Worm (Caenorhabditis elegans) whole organism, L3 larva: ENCODE data around the gene F26F4.2.

Experiments
- R02D3.7 ChIP-seq: fragments of 150-350 bp; optimal IDR thresholded peaks from 2 replicates; lab custom pipeline; 2014; ENCODE audit warnings: missing biosample characterization, missing genetic modification characterization
- ZK546.5 ChIP-seq: sonication (generic microtip); optimal IDR thresholded peaks from 2 replicates; lab custom pipeline; 2017; ENCODE audit warnings: missing biosample characterization, missing genetic modification characterization
- ama-1 ChIP-seq: fragments of 150-350 bp; optimal IDR thresholded peaks from 2 replicates; lab custom pipeline; 2018
- ceh-16 ChIP-seq: sonication (generic microtip); optimal IDR thresholded peaks from 2 replicates; lab custom pipeline; 2017; ENCODE audit warnings: missing biosample characterization, missing genetic modification characterization
- ceh-82 ChIP-seq: fragments of 150-350 bp; optimal IDR thresholded peaks from 2 replicates; lab custom pipeline; 2014; ENCODE audit warnings: missing biosample characterization, missing genetic modification characterization
- ceh-9 ChIP-seq: sonication (generic microtip); optimal IDR thresholded peaks from 2 replicates; lab custom pipeline; 2018; ENCODE audit warnings: missing biosample characterization, missing genetic modification characterization
- daf-12 ChIP-seq: fragments of 150-350 bp; optimal IDR thresholded peaks from 2 replicates; lab custom pipeline; 2014; ENCODE audit warnings: missing biosample characterization, missing genetic modification reagents, missing genetic modification characterization
- egl-27 ChIP-seq: sonication (generic microtip); optimal IDR thresholded peaks from 4 replicates; lab custom pipeline; 2017; ENCODE audit warnings: missing biosample characterization, missing genetic modification reagents, missing genetic modification characterization
- egl-5 ChIP-seq: fragments of 150-350 bp; optimal IDR thresholded peaks from 2 replicates; lab custom pipeline; 2017; ENCODE audit warnings: missing biosample characterization, missing genetic modification reagents, missing genetic modification characterization, inconsistent platforms
- elt-1 ChIP-seq: fragments of 150-350 bp; optimal IDR thresholded peaks from 2 replicates; lab custom pipeline; 2014; ENCODE audit warnings: missing biosample characterization, missing genetic modification characterization
- elt-2 ChIP-seq: sonication (generic microtip); optimal IDR thresholded peaks from 2 replicates; lab custom pipeline; 2016; ENCODE audit warnings: missing genetic modification reagents, mild to moderate bottlenecking, missing genetic modification characterization, missing compliant biosample characterization
- elt-3 ChIP-seq, 3 experiments: fragments of 150-350 bp in 1 of 3; sonication (generic microtip) in 2 of 3; optimal IDR thresholded peaks; 2 replicates in 2 of 3; 4 replicates in 1 of 3; lab custom pipeline; 2014 to 2017; ENCODE audit warnings: missing biosample characterization in 3 of 3, missing genetic modification characterization in 3 of 3
- eor-1 ChIP-seq, 2 experiments: fragments of 150-350 bp; optimal IDR thresholded peaks; 2 replicates each; lab custom pipeline; 2014 to 2018; ENCODE audit warnings: missing biosample characterization in 2 of 2, missing genetic modification characterization in 2 of 2
- fkh-10 ChIP-seq: sonication (generic microtip); optimal IDR thresholded peaks from 2 replicates; lab custom pipeline; 2017; ENCODE audit warnings: missing biosample characterization, missing genetic modification reagents, missing genetic modification characterization
- fkh-2 ChIP-seq: fragments of 150-350 bp; optimal IDR thresholded peaks from 2 replicates; lab custom pipeline; 2014; ENCODE audit warnings: missing biosample characterization, missing genetic modification reagents, missing genetic modification characterization
- hmg-11 ChIP-seq: sonication (generic microtip); optimal IDR thresholded peaks from 2 replicates; lab custom pipeline; 2016; ENCODE audit warnings: missing genetic modification characterization, missing compliant biosample characterization
- jun-1 ChIP-seq: fragments of 150-350 bp; optimal IDR thresholded peaks from 2 replicates; lab custom pipeline; 2014; ENCODE audit warnings: missing biosample characterization, missing genetic modification reagents, missing genetic modification characterization
- lin-15B ChIP-seq: fragments of 150-350 bp; optimal IDR thresholded peaks from 2 replicates; lab custom pipeline; 2014; ENCODE audit warnings: missing biosample characterization, missing genetic modification characterization
- lin-39 ChIP-seq: fragments of 150-350 bp; optimal IDR thresholded peaks from 2 replicates; lab custom pipeline; 2018; ENCODE audit warnings: missing biosample characterization, missing genetic modification reagents, missing genetic modification characterization
- lsy-12 ChIP-seq: sonication (generic microtip); optimal IDR thresholded peaks from 2 replicates; lab custom pipeline; 2016; ENCODE audit warnings: mild to moderate bottlenecking, missing genetic modification characterization, missing compliant biosample characterization
- mdl-1 ChIP-seq: fragments of 150-350 bp; optimal IDR thresholded peaks from 2 replicates; lab custom pipeline; 2014; ENCODE audit warnings: missing biosample characterization, missing genetic modification characterization
- mml-1 ChIP-seq: fragments of 150-350 bp; sonication (generic microtip); optimal IDR thresholded peaks from 3 replicates; lab custom pipeline; 2014; ENCODE audit warnings: missing biosample characterization, missing genetic modification characterization
- nfya-1 ChIP-seq: sonication (generic microtip); optimal IDR thresholded peaks from 2 replicates; lab custom pipeline; 2017; ENCODE audit warnings: missing genetic modification characterization, mild to moderate bottlenecking, missing compliant biosample characterization, antibody characterized with exemption, moderate library complexity; ENCODE audit not compliant: insufficient read depth
- nhr-11 ChIP-seq: fragments of 150-350 bp; optimal IDR thresholded peaks from 2 replicates; lab custom pipeline; 2014; ENCODE audit warnings: missing biosample characterization, missing genetic modification characterization
- nhr-12 ChIP-seq: fragments of 150-350 bp; optimal IDR thresholded peaks from 2 replicates; lab custom pipeline; 2014; ENCODE audit warnings: missing biosample characterization, missing genetic modification characterization
- nhr-43 ChIP-seq: sonication (generic microtip); optimal IDR thresholded peaks from 2 replicates; lab custom pipeline; 2016; ENCODE audit warnings: mild to moderate bottlenecking, missing genetic modification characterization, missing compliant biosample characterization; ENCODE audit not compliant: poor library complexity, severe bottlenecking
- nhr-67 ChIP-seq: fragments of 150-350 bp; optimal IDR thresholded peaks from 2 replicates; lab custom pipeline; 2014; ENCODE audit warnings: missing biosample characterization, missing genetic modification characterization
- nhr-76 ChIP-seq: fragments of 150-350 bp; sonication (generic microtip); optimal IDR thresholded peaks from 5 replicates; lab custom pipeline; 2014; ENCODE audit warnings: missing biosample characterization, missing genetic modification characterization
- pha-4 ChIP-seq: fragments of 150-350 bp; optimal IDR thresholded peaks from 2 replicates; lab custom pipeline; 2014; ENCODE audit warnings: missing biosample characterization, missing genetic modification reagents, missing genetic modification characterization
- pqm-1 ChIP-seq: fragments of 150-350 bp; optimal IDR thresholded peaks from 2 replicates; lab custom pipeline; 2017; ENCODE audit warnings: missing biosample characterization, missing genetic modification characterization, inconsistent platforms
- sea-2 ChIP-seq: fragments of 150-350 bp; sonication (generic microtip); optimal IDR thresholded peaks from 4 replicates; lab custom pipeline; 2014; ENCODE audit warnings: missing biosample characterization, missing genetic modification reagents, missing genetic modification characterization
- skn-1 ChIP-seq: fragments of 150-350 bp; optimal IDR thresholded peaks from 2 replicates; lab custom pipeline; 2014; ENCODE audit warnings: missing biosample characterization, missing genetic modification characterization
- tbx-2 ChIP-seq: sonication (generic microtip); optimal IDR thresholded peaks from 2 replicates; lab custom pipeline; 2016; ENCODE audit warnings: mild to moderate bottlenecking, missing genetic modification characterization, missing compliant biosample characterization
- unc-62 ChIP-seq: fragments of 150-350 bp; sonication (generic microtip); optimal IDR thresholded peaks from 4 replicates; lab custom pipeline; 2014; ENCODE audit warnings: missing biosample characterization, missing genetic modification reagents, missing genetic modification characterization
- zag-1 ChIP-seq: fragments of 150-350 bp; optimal IDR thresholded peaks from 2 replicates; lab custom pipeline; 2014; ENCODE audit warnings: missing biosample characterization, missing genetic modification characterization
- ztf-11 ChIP-seq: fragments of 150-350 bp; optimal IDR thresholded peaks from 2 replicates; lab custom pipeline; 2014; ENCODE audit warnings: missing biosample characterization, missing genetic modification characterization
- ztf-4 ChIP-seq: fragments of 150-350 bp; optimal IDR thresholded peaks from 2 replicates; lab custom pipeline; 2014; ENCODE audit warnings: missing biosample characterization, missing genetic modification characterization

The F26F4.2 gene

ce11 chrIII:4899728-4900127 is 11.3 kb upstream of the F26F4.2 start (continued):
- TF ChIP-seq ztf-11 (tag; lab: Kevin White, UChicago), result peak; percentile 4
- TF ChIP-seq ceh-9 (tag; lab: Kevin White, UChicago), result no peak
- TF ChIP-seq skn-1 (tag; lab: Kevin White, UChicago), result peak; percentile 91
- TF ChIP-seq fkh-10, result peak; percentile 99
- peak; percentile 96 for TF ChIP-seq pqm-1
- peak; percentile 90 for TF ChIP-seq daf-12 (tag; lab: Kevin White, UChicago)
- TF ChIP-seq ceh-16, result peak; percentile 76
- TF ChIP-seq mml-1 (tag; lab: Kevin White, UChicago), result peak; percentile 57
- TF ChIP-seq nhr-12 (tag; lab: Kevin White, UChicago), result no peak
- TF ChIP-seq unc-62 (GFP tag; lab: Kevin White, UChicago), result peak; percentile 97
- peak; percentile 99 for TF ChIP-seq lin-39 (tag; lab: Kevin White, UChicago)
- TF ChIP-seq nhr-67, result no peak
- TF ChIP-seq nhr-76 (tag; lab: Kevin White, UChicago), result peak; percentile 75
- peak; percentile 95 for TF ChIP-seq egl-27

ce11 chrIII:4900260-4900659 is 10.8 kb upstream of the F26F4.2 start, which contains the start of gene tag-340:
TSS of gene tag-340 (plus strand) at chrIII:4900508.
- no peak for TF ChIP-seq egl-5
- TF ChIP-seq fkh-2 (tag; lab: Kevin White, UChicago), result no peak
- no peak for TF ChIP-seq ceh-16
- no peak for TF ChIP-seq ztf-11 (tag; lab: Kevin White, UChicago)
- no peak for TF ChIP-seq lin-39 (tag; lab: Kevin White, UChicago)
- no peak for TF ChIP-seq elt-2
- no peak for TF ChIP-seq pqm-1
- TF ChIP-seq elt-3 (tag; optimal IDR thresholded peaks at IDR 0.05; lab: Kevin White, UChicago), result no peak
- no peak for TF ChIP-seq ceh-9 (tag; lab: Kevin White, UChicago)
- no peak for TF ChIP-seq ZK546.5
- TF ChIP-seq elt-1 (tag; lab: Kevin White, UChicago), result no peak
- TF ChIP-seq ztf-4 (tag; lab: Kevin White, UChicago), result no peak
- TF ChIP-seq zag-1 (tag; lab: Kevin White, UChicago), result no peak
- no peak for TF ChIP-seq lin-15B
- TF ChIP-seq nhr-76 (tag; lab: Kevin White, UChicago), result no peak
- TF ChIP-seq ceh-82, result no peak
- no peak for TF ChIP-seq R02D3.7
- no peak for TF ChIP-seq ama-1 (lab: Kevin White, UChicago)
- no peak for TF ChIP-seq lsy-12 (tag; lab: Kevin White, UChicago)
- TF ChIP-seq, all 47 proteins: peak for 0

- TF ChIP-seq nhr-11 (tag; lab: Kevin White, UChicago), result no peak
- TF ChIP-seq pqm-1, result no peak
- TF ChIP-seq jun-1 (tag; lab: Kevin White, UChicago), result no peak
Observed at ce11 chrIII:4903784-4904183, 7.3 kb upstream of the F26F4.2 start, which contains the start of gene kbp-2. TSS of gene kbp-2 (minus strand) at chrIII:4903884.

ce11 chrIII:4905405-4905804 is 5.7 kb upstream of the F26F4.2 start, which contains the start of gene F26F4.8:
TSS of gene F26F4.8 (minus strand) at chrIII:4905473.
- TF ChIP-seq skn-1 (tag; lab: Kevin White, UChicago), result no peak
- no peak for TF ChIP-seq daf-12 (tag; lab: Kevin White, UChicago)
- no peak for TF ChIP-seq eor-1 (tag; optimal IDR thresholded peaks at IDR 0.05; lab: Kevin White, UChicago)
- no peak for TF ChIP-seq hmg-11 (tag; lab: Kevin White, UChicago)
- TF ChIP-seq mdl-1 (tag; lab: Kevin White, UChicago), result no peak
- no peak for TF ChIP-seq lsy-12 (tag; lab: Kevin White, UChicago)
- peak; percentile 14 for TF ChIP-seq pha-4 (tag; lab: Kevin White, UChicago)
- TF ChIP-seq nhr-76 (tag; lab: Kevin White, UChicago), result no peak
- no peak for TF ChIP-seq nhr-43 (tag; lab: Kevin White, UChicago)
- TF ChIP-seq ztf-4 (tag; lab: Kevin White, UChicago), result no peak
- TF ChIP-seq nfya-1, result peak; percentile 52
- TF ChIP-seq tbx-2 (tag; lab: Kevin White, UChicago), result no peak
- no peak for TF ChIP-seq egl-27
- no peak for TF ChIP-seq fkh-10
- TF ChIP-seq ceh-82, result no peak
- TF ChIP-seq unc-62 (GFP tag; lab: Kevin White, UChicago), result no peak
- no peak for TF ChIP-seq fkh-2 (tag; lab: Kevin White, UChicago)
- TF ChIP-seq ceh-16, result no peak
- TF ChIP-seq elt-2, result no peak
- TF ChIP-seq nhr-11 (tag; lab: Kevin White, UChicago), result no peak
- no peak for TF ChIP-seq ceh-9 (tag; lab: Kevin White, UChicago)
- TF ChIP-seq lin-15B, result peak; percentile 42
- no peak for TF ChIP-seq nhr-12 (tag; lab: Kevin White, UChicago)
- TF ChIP-seq ztf-11 (tag; lab: Kevin White, UChicago), result no peak
- TF ChIP-seq sea-2 (GFP tag; lab: Kevin White, UChicago), result no peak
- TF ChIP-seq, all 47 proteins: peak for 3
